Worm (Caenorhabditis elegans) whole organism, late embryonic: ENCODE data around the gene gna-1.

ENCODE experiments used
- C08G9.2 ChIP-seq: sonication (generic microtip); optimal IDR thresholded peaks from 2 replicates; lab custom pipeline; 2016; ENCODE audit warnings: mild to moderate bottlenecking, missing genetic modification characterization, moderate library complexity, missing compliant biosample characterization
- F13H6.1 ChIP-seq: sonication (generic microtip); optimal IDR thresholded peaks from 2 replicates; lab custom pipeline; 2016; ENCODE audit warnings: missing genetic modification characterization, missing compliant biosample characterization
- K02D7.2 ChIP-seq: sonication (generic microtip); optimal IDR thresholded peaks from 2 replicates; lab custom pipeline; 2017; ENCODE audit warnings: mild to moderate bottlenecking, missing genetic modification characterization, missing compliant biosample characterization
- K09A11.1 ChIP-seq: sonication (generic microtip); optimal IDR thresholded peaks from 2 replicates; lab custom pipeline; 2017; ENCODE audit warnings: antibody characterized with exemption, mild to moderate bottlenecking, missing genetic modification characterization, missing compliant biosample characterization; ENCODE audit not compliant: insufficient read depth
- ahr-1 ChIP-seq: sonication (generic microtip); optimal IDR thresholded peaks from 2 replicates; lab custom pipeline; 2016; ENCODE audit warnings: missing genetic modification characterization, missing compliant biosample characterization
- ceh-18 ChIP-seq: sonication (generic microtip); optimal IDR thresholded peaks from 2 replicates; lab custom pipeline; 2016; ENCODE audit warnings: missing genetic modification characterization, missing compliant biosample characterization
- ceh-22 ChIP-seq: sonication (generic microtip); optimal IDR thresholded peaks from 2 replicates; lab custom pipeline; 2017; ENCODE audit warnings: missing biosample characterization, missing genetic modification characterization
- ceh-24 ChIP-seq: sonication (generic microtip); optimal IDR thresholded peaks from 2 replicates; lab custom pipeline; 2016; ENCODE audit warnings: mild to moderate bottlenecking, missing genetic modification characterization, missing compliant biosample characterization
- ceh-30 ChIP-seq: fragments of 150-350 bp; optimal IDR thresholded peaks from 2 replicates; lab custom pipeline; 2014; ENCODE audit warnings: missing biosample characterization, missing genetic modification characterization
- ceh-31 ChIP-seq: sonication (generic microtip); optimal IDR thresholded peaks from 2 replicates; lab custom pipeline; 2016; ENCODE audit warnings: missing genetic modification characterization, missing compliant biosample characterization
- ceh-34 ChIP-seq: sonication (generic microtip); optimal IDR thresholded peaks from 2 replicates; lab custom pipeline; 2016; ENCODE audit warnings: mild to moderate bottlenecking, missing genetic modification characterization, missing compliant biosample characterization
- ceh-45 ChIP-seq: fragments of 200-800 bp; sonication (Bioruptor generic); IDR thresholded peaks from 2 replicates; pipeline ENCODE4 v1.3.6; 2022; ENCODE audit warnings: missing genetic modification reagents, missing genetic modification characterization, missing compliant biosample characterization
- ceh-9 ChIP-seq: sonication (generic microtip); optimal IDR thresholded peaks from 2 replicates; lab custom pipeline; 2016; ENCODE audit warnings: mild to moderate bottlenecking, missing genetic modification characterization, inconsistent platforms, missing compliant biosample characterization
- che-1 ChIP-seq: sonication (generic microtip); optimal IDR thresholded peaks from 2 replicates; lab custom pipeline; 2016; ENCODE audit warnings: mild to moderate bottlenecking, missing genetic modification characterization, missing compliant biosample characterization
- dmd-4 ChIP-seq: sonication (generic microtip); optimal IDR thresholded peaks from 2 replicates; lab custom pipeline; 2016; ENCODE audit warnings: borderline replicate concordance, missing genetic modification characterization, missing compliant biosample characterization
- elt-2 ChIP-seq: sonication (generic microtip); optimal IDR thresholded peaks from 2 replicates; lab custom pipeline; 2016; ENCODE audit warnings: missing genetic modification reagents, missing genetic modification characterization, missing compliant biosample characterization
- elt-4 ChIP-seq: sonication (generic microtip); optimal IDR thresholded peaks from 2 replicates; lab custom pipeline; 2016; ENCODE audit warnings: missing genetic modification characterization, missing compliant biosample characterization
- ets-4 ChIP-seq: sonication (generic microtip); optimal IDR thresholded peaks from 2 replicates; lab custom pipeline; 2016; ENCODE audit warnings: missing genetic modification characterization, missing compliant biosample characterization
- fax-1 ChIP-seq: sonication (generic microtip); optimal IDR thresholded peaks from 2 replicates; lab custom pipeline; 2016; ENCODE audit warnings: missing genotype, missing genetic modification characterization, missing compliant biosample characterization
- fkh-6 ChIP-seq: sonication (generic microtip); optimal IDR thresholded peaks from 2 replicates; lab custom pipeline; 2016; ENCODE audit warnings: missing genetic modification characterization, missing compliant biosample characterization
- gmeb-2 ChIP-seq: sonication (generic microtip); optimal IDR thresholded peaks from 2 replicates; lab custom pipeline; 2016; ENCODE audit warnings: missing genetic modification characterization, inconsistent platforms, missing compliant biosample characterization
- hlh-13 ChIP-seq: fragments of 200-800 bp; sonication (Bioruptor generic); optimal IDR thresholded peaks from 2 replicates; lab custom pipeline; 2018; ENCODE audit warnings: mild to moderate bottlenecking, missing genetic modification characterization, missing compliant biosample characterization
- hlh-15 ChIP-seq: sonication (generic microtip); optimal IDR thresholded peaks from 2 replicates; lab custom pipeline; 2016; ENCODE audit warnings: missing genetic modification characterization, missing compliant biosample characterization
- hlh-30 ChIP-seq: sonication (generic microtip); optimal IDR thresholded peaks from 2 replicates; lab custom pipeline; 2017; ENCODE audit warnings: antibody characterized with exemption, missing genetic modification characterization, missing compliant biosample characterization; ENCODE audit not compliant: insufficient read depth
- hlh-8 ChIP-seq: sonication (generic microtip); optimal IDR thresholded peaks from 2 replicates; lab custom pipeline; 2016; ENCODE audit warnings: missing genotype, missing genetic modification characterization, missing compliant biosample characterization
- lim-6 ChIP-seq: sonication (generic microtip); optimal IDR thresholded peaks from 2 replicates; lab custom pipeline; 2016; ENCODE audit warnings: missing genetic modification characterization, missing compliant biosample characterization
- madf-2 ChIP-seq: sonication (generic microtip); optimal IDR thresholded peaks from 2 replicates; lab custom pipeline; 2017; ENCODE audit warnings: missing genetic modification characterization, missing compliant biosample characterization
- nfya-1 ChIP-seq: sonication (generic microtip); optimal IDR thresholded peaks from 2 replicates; lab custom pipeline; 2017; ENCODE audit warnings: missing genetic modification characterization, mild to moderate bottlenecking, missing compliant biosample characterization, antibody characterized with exemption, moderate library complexity
- nhr-11 ChIP-seq: fragments of 150-350 bp; optimal IDR thresholded peaks from 2 replicates; lab custom pipeline; 2014; ENCODE audit warnings: missing biosample characterization, missing genetic modification characterization
- npax-4 ChIP-seq: sonication (generic microtip); optimal IDR thresholded peaks from 2 replicates; lab custom pipeline; 2016; ENCODE audit warnings: missing genetic modification characterization, missing compliant biosample characterization
- pag-3 ChIP-seq: sonication (generic microtip); optimal IDR thresholded peaks from 2 replicates; lab custom pipeline; 2016; ENCODE audit warnings: missing compliant biosample characterization, missing genetic modification characterization, borderline replicate concordance
- pax-1 ChIP-seq: fragments of 150-350 bp; optimal IDR thresholded peaks from 2 replicates; lab custom pipeline; 2014; ENCODE audit warnings: missing biosample characterization, missing genetic modification characterization
- pha-2 ChIP-seq: sonication (generic microtip); optimal IDR thresholded peaks from 2 replicates; lab custom pipeline; 2017; ENCODE audit warnings: mild to moderate bottlenecking, missing genetic modification characterization, missing compliant biosample characterization
- pha-4 ChIP-seq: fragments of 150-350 bp; optimal IDR thresholded peaks from 2 replicates; lab custom pipeline; 2018; ENCODE audit warnings: missing biosample characterization, missing genetic modification reagents, missing genetic modification characterization
- sdc-2 ChIP-seq: sonication (generic microtip); optimal IDR thresholded peaks from 2 replicates; lab custom pipeline; 2016; ENCODE audit warnings: missing genotype, missing genetic modification characterization, missing compliant biosample characterization
- sox-2 ChIP-seq: fragments of 200-800 bp; sonication (Bioruptor generic); IDR thresholded peaks from 2 replicates; pipeline ENCODE4 v1.3.6; 2022; ENCODE audit warnings: missing genetic modification reagents, missing genetic modification characterization, missing compliant biosample characterization
- syd-9 ChIP-seq: sonication (generic microtip); optimal IDR thresholded peaks from 2 replicates; lab custom pipeline; 2016; ENCODE audit warnings: mild to moderate bottlenecking, missing genetic modification characterization, moderate library complexity, missing compliant biosample characterization
- tbx-2 ChIP-seq: sonication (generic microtip); optimal IDR thresholded peaks from 2 replicates; lab custom pipeline; 2016; ENCODE audit warnings: missing genetic modification characterization, missing compliant biosample characterization
- ttx-3 ChIP-seq: sonication (generic microtip); optimal IDR thresholded peaks from 2 replicates; lab custom pipeline; 2016; ENCODE audit warnings: missing genetic modification reagents, missing genetic modification characterization, missing compliant biosample characterization
- unc-3 ChIP-seq, 2 experiments: fragments of 200-800 bp in 1 of 2; sonication (Bioruptor generic) in 1 of 2; sonication (generic microtip) in 1 of 2; conservative IDR thresholded peaks in 1 of 2; optimal IDR thresholded peaks in 1 of 2; 2 replicates each; pipeline versions ENCODE4 v1.3.6 to Lab custom; 2016 to 2022; ENCODE audit warnings: missing compliant biosample characterization in 2 of 2, missing genetic modification characterization in 2 of 2, missing genetic modification reagents in 1 of 2
- unc-55 ChIP-seq: sonication (generic microtip); optimal IDR thresholded peaks from 2 replicates; lab custom pipeline; 2017; ENCODE audit warnings: missing biosample characterization, missing genetic modification reagents, missing genetic modification characterization
- unc-86 ChIP-seq: sonication (generic microtip); optimal IDR thresholded peaks from 2 replicates; lab custom pipeline; 2016; ENCODE audit warnings: missing genetic modification characterization, missing compliant biosample characterization
- zip-5 ChIP-seq: sonication (generic microtip); optimal IDR thresholded peaks from 2 replicates; lab custom pipeline; 2016; ENCODE audit warnings: missing genetic modification characterization, missing compliant biosample characterization

Gene gna-1

ce11 chrV:10338305-10338992 is 18.5 kb upstream of the gna-1 start, which contains the start of gene arx-2:
TSS of gene arx-2 (minus strand) at chrV:10338355.
- TF ChIP-seq ets-4 (tag; lab: Kevin White, UChicago) (no peak), ceh-45 (GFP tag; lab: Robert Waterston, UW) (no peak), unc-3 (GFP tag; conservative IDR thresholded peaks at IDR 0.05; lab: Robert Waterston, UW) (no peak), unc-3 (tag; optimal IDR thresholded peaks at IDR 0.05; lab: Kevin White, UChicago) (no peak), F13H6.1 (no peak), gmeb-2 (no peak), elt-2 (tag; lab: Kevin White, UChicago) (no peak), zip-5 (tag; lab: Kevin White, UChicago) (no peak), pha-2 (tag; lab: Kevin White, UChicago) (no peak), elt-4 (tag; lab: Kevin White, UChicago) (no peak), nfya-1 (tag; lab: Kevin White, UChicago) (no peak), K09A11.1 (tag; lab: Kevin White, UChicago) (no peak), npax-4 (tag; lab: Kevin White, UChicago) (no peak)

ce11 chrV:10333843-10334242 is 13.9 kb upstream of the gna-1 start:
- TF ChIP-seq hlh-8 (tag; lab: Kevin White, UChicago) = no peak
- TF ChIP-seq ceh-34 (tag; lab: Kevin White, UChicago) = no peak
- no peak for TF ChIP-seq sdc-2 (tag; lab: Kevin White, UChicago)
- no peak for TF ChIP-seq unc-86 (tag; lab: Kevin White, UChicago)
- TF ChIP-seq ceh-30 = no peak
- TF ChIP-seq ets-4 (tag; lab: Kevin White, UChicago) = no peak
- TF ChIP-seq ceh-24 = no peak
- TF ChIP-seq elt-2 (tag; lab: Kevin White, UChicago) = no peak
- TF ChIP-seq sox-2 (GFP tag; lab: Robert Waterston, UW) = no peak
- no peak for TF ChIP-seq ceh-18 (tag; lab: Kevin White, UChicago)
- TF ChIP-seq unc-55 (GFP tag; lab: Kevin White, UChicago) = no peak
- TF ChIP-seq syd-9 (tag; lab: Kevin White, UChicago) = no peak
- TF ChIP-seq ceh-22 (tag; lab: Kevin White, UChicago) = no peak

- no peak for TF ChIP-seq pax-1
- TF ChIP-seq ceh-18 (tag; lab: Kevin White, UChicago) = no peak
- TF ChIP-seq sox-2 (GFP tag; lab: Robert Waterston, UW) = no peak
- TF ChIP-seq che-1 (tag; lab: Kevin White, UChicago) = no peak
- no peak for TF ChIP-seq lim-6
- no peak for TF ChIP-seq ceh-9 (tag; lab: Kevin White, UChicago)
- TF ChIP-seq ttx-3 (tag; lab: Kevin White, UChicago) = no peak
- no peak for TF ChIP-seq ets-4 (tag; lab: Kevin White, UChicago)
- no peak for TF ChIP-seq tbx-2 (tag; lab: Kevin White, UChicago)
- no peak for TF ChIP-seq hlh-30
- no peak for TF ChIP-seq zip-5 (tag; lab: Kevin White, UChicago)
- no peak for TF ChIP-seq K02D7.2 (tag; lab: Kevin White, UChicago)
- TF ChIP-seq ceh-34 (tag; lab: Kevin White, UChicago) = no peak
- no peak for TF ChIP-seq ahr-1
- TF ChIP-seq unc-3 (GFP tag; conservative IDR thresholded peaks at IDR 0.05; lab: Robert Waterston, UW) = no peak
- TF ChIP-seq unc-3 (tag; optimal IDR thresholded peaks at IDR 0.05; lab: Kevin White, UChicago) = no peak
- TF ChIP-seq ceh-31 (tag; lab: Kevin White, UChicago) = no peak
Measured at ce11 chrV:10332012-10332411, 12.1 kb upstream of the gna-1 start, which contains the start of gene crm-1. TSS of gene crm-1 (minus strand) at chrV:10332112.

ce11 chrV:10328080-10328479 is 8.1 kb upstream of the gna-1 start:
- TF ChIP-seq fkh-6 (tag; lab: Kevin White, UChicago) = no peak
- no peak for TF ChIP-seq hlh-13
- TF ChIP-seq ets-4 (tag; lab: Kevin White, UChicago) = no peak
- no peak for TF ChIP-seq fax-1
- no peak for TF ChIP-seq nhr-11 (tag; lab: Kevin White, UChicago)
- TF ChIP-seq madf-2 (tag; lab: Kevin White, UChicago) = no peak
- no peak for TF ChIP-seq pha-4 (tag; lab: Kevin White, UChicago)
- TF ChIP-seq ceh-24 = no peak
- TF ChIP-seq pax-1 = no peak
- no peak for TF ChIP-seq dmd-4 (tag; lab: Kevin White, UChicago)
- TF ChIP-seq lim-6 = no peak
- no peak for TF ChIP-seq pag-3
- no peak for TF ChIP-seq C08G9.2 (tag; lab: Kevin White, UChicago)
- no peak for TF ChIP-seq hlh-15 (tag; lab: Kevin White, UChicago)
- TF ChIP-seq hlh-8 (tag; lab: Kevin White, UChicago) = no peak
